Worm (Caenorhabditis elegans) whole organism, L1 larva: ENCODE measurements around the gene nhr-252.

Experiments
- C04F5.9 ChIP-seq: sonication (generic microtip); optimal IDR thresholded peaks from 2 replicates; lab custom pipeline; 2016; ENCODE audit warnings: missing genetic modification characterization, missing compliant biosample characterization
- C16A3.4 ChIP-seq: fragments of 150-350 bp; optimal IDR thresholded peaks from 2 replicates; lab custom pipeline; 2014; ENCODE audit warnings: missing biosample characterization, missing genetic modification characterization
- aha-1 ChIP-seq: fragments of 150-350 bp; optimal IDR thresholded peaks from 2 replicates; lab custom pipeline; 2014; ENCODE audit warnings: missing biosample characterization, missing genetic modification characterization
- alr-1 ChIP-seq: fragments of 200-800 bp; sonication (Bioruptor generic); optimal IDR thresholded peaks from 2 replicates; lab custom pipeline; 2018; ENCODE audit warnings: borderline replicate concordance, mild to moderate bottlenecking, missing genetic modification characterization, missing compliant biosample characterization
- aly-2 ChIP-seq: fragments of 150-350 bp; optimal IDR thresholded peaks from 2 replicates; lab custom pipeline; 2014; ENCODE audit warnings: missing biosample characterization, missing genetic modification characterization
- ama-1 ChIP-seq: fragments of 150-350 bp; optimal IDR thresholded peaks from 2 replicates; lab custom pipeline; 2014
- ceh-63 ChIP-seq: fragments of 200-800 bp; sonication (Bioruptor generic); optimal IDR thresholded peaks from 2 replicates; lab custom pipeline; 2018; ENCODE audit warnings: mild to moderate bottlenecking, missing genetic modification characterization, missing compliant biosample characterization
- ceh-8 ChIP-seq: fragments of 200-800 bp; sonication (Bioruptor generic); optimal IDR thresholded peaks from 2 replicates; lab custom pipeline; 2018; ENCODE audit warnings: mild to moderate bottlenecking, missing genetic modification characterization, moderate library complexity, missing compliant biosample characterization
- ceh-82 ChIP-seq, 3 experiments: fragments of 150-350 bp in 1 of 3; sonication (generic microtip) in 2 of 3; optimal IDR thresholded peaks; 2 replicates each; lab custom pipeline; 2014 to 2017; ENCODE audit warnings: missing biosample characterization in 3 of 3, missing genetic modification characterization in 3 of 3
- dsc-1 ChIP-seq: sonication (generic microtip); optimal IDR thresholded peaks from 2 replicates; lab custom pipeline; 2016; ENCODE audit warnings: mild to moderate bottlenecking, missing genetic modification characterization, missing compliant biosample characterization
- efl-3 ChIP-seq: fragments of 200-800 bp; sonication (Bioruptor generic); optimal IDR thresholded peaks from 2 replicates; lab custom pipeline; 2018; ENCODE audit warnings: mild to moderate bottlenecking, missing genetic modification characterization, missing compliant biosample characterization
- egl-13 ChIP-seq: sonication (generic microtip); optimal IDR thresholded peaks from 2 replicates; lab custom pipeline; 2016; ENCODE audit warnings: missing genotype, missing genetic modification reagents, missing genetic modification characterization, missing compliant biosample characterization
- elt-3 ChIP-seq, 6 experiments: fragments of 150-350 bp in 1 of 6; sonication (generic microtip); optimal IDR thresholded peaks; 2 replicates each; lab custom pipeline; 2017 to 2018; ENCODE audit warnings: missing biosample characterization in 6 of 6, missing genetic modification characterization in 6 of 6, inconsistent platforms in 1 of 6
- fkh-10 ChIP-seq: sonication (generic microtip); optimal IDR thresholded peaks from 2 replicates; lab custom pipeline; 2017; ENCODE audit warnings: missing biosample characterization, missing genetic modification reagents, missing genetic modification characterization
- fkh-8 ChIP-seq: sonication (generic microtip); optimal IDR thresholded peaks from 2 replicates; lab custom pipeline; 2016; ENCODE audit warnings: mild to moderate bottlenecking, missing genetic modification characterization, missing compliant biosample characterization
- fos-1 ChIP-seq: fragments of 150-350 bp; optimal IDR thresholded peaks from 2 replicates; lab custom pipeline; 2014; ENCODE audit warnings: missing biosample characterization, missing genetic modification characterization
- grh-1 ChIP-seq: fragments of 200-800 bp; sonication (Bioruptor generic); IDR thresholded peaks from 2 replicates; pipeline ENCODE4 v1.3.6; 2022; ENCODE audit warnings: missing genetic modification reagents, missing genetic modification characterization, missing compliant biosample characterization
- hlh-4 ChIP-seq: sonication (generic microtip); optimal IDR thresholded peaks from 2 replicates; lab custom pipeline; 2016; ENCODE audit warnings: mild to moderate bottlenecking, missing genetic modification characterization, missing compliant biosample characterization
- irx-1 ChIP-seq: sonication (generic microtip); optimal IDR thresholded peaks from 2 replicates; lab custom pipeline; 2016; ENCODE audit warnings: missing genetic modification characterization, missing compliant biosample characterization
- isw-1 ChIP-seq: fragments of 200-800 bp; sonication (Bioruptor generic); IDR thresholded peaks from 2 replicates; pipeline ENCODE4 v1.3.6; 2022; ENCODE audit warnings: missing genetic modification characterization, missing compliant biosample characterization
- lin-13 ChIP-seq: fragments of 150-350 bp; optimal IDR thresholded peaks from 2 replicates; lab custom pipeline; 2014; ENCODE audit warnings: missing biosample characterization, missing genetic modification reagents, missing genetic modification characterization
- lin-15B ChIP-seq: fragments of 150-350 bp; sonication (generic microtip); optimal IDR thresholded peaks from 3 replicates; lab custom pipeline; 2014; ENCODE audit warnings: missing biosample characterization, missing genetic modification characterization
- lin-35 ChIP-seq, 2 experiments: fragments of 150-350 bp; optimal IDR thresholded peaks; 2 replicates each; lab custom pipeline; 2014; ENCODE audit warnings: missing biosample characterization in 2 of 2, missing genetic modification characterization in 2 of 2, missing genetic modification reagents in 2 of 2
- lin-39 ChIP-seq: fragments of 150-350 bp; optimal IDR thresholded peaks from 2 replicates; lab custom pipeline; 2014; ENCODE audit warnings: missing biosample characterization, missing genetic modification reagents, missing genetic modification characterization
- lir-3 ChIP-seq: sonication (generic microtip); optimal IDR thresholded peaks from 2 replicates; lab custom pipeline; 2016; ENCODE audit warnings: mild to moderate bottlenecking, missing genetic modification characterization, moderate library complexity, missing compliant biosample characterization; ENCODE audit not compliant: poor library complexity
- mab-9 ChIP-seq: fragments of 200-800 bp; sonication (Bioruptor generic); IDR thresholded peaks from 2 replicates; pipeline ENCODE4 v1.3.6; 2022; ENCODE audit warnings: missing genetic modification reagents, missing genetic modification characterization, missing compliant biosample characterization
- mdl-1 ChIP-seq, 2 experiments: fragments of 150-350 bp; optimal IDR thresholded peaks; 2 replicates each; lab custom pipeline; 2014 to 2017; ENCODE audit warnings: missing biosample characterization in 2 of 2, missing genetic modification characterization in 2 of 2, inconsistent platforms in 1 of 2
- mef-2 ChIP-seq: fragments of 150-350 bp; optimal IDR thresholded peaks from 2 replicates; lab custom pipeline; 2014; ENCODE audit warnings: missing biosample characterization, missing genetic modification characterization
- mep-1 ChIP-seq: fragments of 150-350 bp; optimal IDR thresholded peaks from 2 replicates; lab custom pipeline; 2014; ENCODE audit warnings: missing biosample characterization, missing genetic modification characterization
- nhr-20 ChIP-seq: sonication (generic microtip); optimal IDR thresholded peaks from 2 replicates; lab custom pipeline; 2016; ENCODE audit warnings: mild to moderate bottlenecking, missing genetic modification characterization, missing compliant biosample characterization
- nhr-237 ChIP-seq: fragments of 150-350 bp; optimal IDR thresholded peaks from 2 replicates; lab custom pipeline; 2014; ENCODE audit warnings: missing biosample characterization, missing genetic modification characterization
- nhr-28 ChIP-seq: fragments of 150-350 bp; optimal IDR thresholded peaks from 2 replicates; lab custom pipeline; 2014; ENCODE audit warnings: missing biosample characterization, missing genetic modification characterization
- nhr-47 ChIP-seq: sonication (generic microtip); optimal IDR thresholded peaks from 2 replicates; lab custom pipeline; 2016; ENCODE audit warnings: mild to moderate bottlenecking, missing genetic modification characterization, moderate library complexity, missing compliant biosample characterization
- nhr-71 ChIP-seq: sonication (generic microtip); optimal IDR thresholded peaks from 2 replicates; lab custom pipeline; 2016; ENCODE audit warnings: mild to moderate bottlenecking, missing genetic modification characterization, moderate library complexity, missing compliant biosample characterization
- nhr-77 ChIP-seq: fragments of 150-350 bp; optimal IDR thresholded peaks from 2 replicates; lab custom pipeline; 2014; ENCODE audit warnings: missing biosample characterization, missing genetic modification characterization
- snpc-4 ChIP-seq: fragments of 150-350 bp; optimal IDR thresholded peaks from 2 replicates; lab custom pipeline; 2014; ENCODE audit warnings: missing biosample characterization, missing genetic modification characterization
- sptf-1 ChIP-seq: fragments of 150-350 bp; optimal IDR thresholded peaks from 2 replicates; lab custom pipeline; 2014; ENCODE audit warnings: missing biosample characterization, missing genetic modification characterization
- swsn-7 ChIP-seq: sonication (generic microtip); optimal IDR thresholded peaks from 2 replicates; lab custom pipeline; 2016; ENCODE audit warnings: missing genetic modification characterization, missing compliant biosample characterization
- tlp-1 ChIP-seq: fragments of 150-350 bp; optimal IDR thresholded peaks from 2 replicates; lab custom pipeline; 2014; ENCODE audit warnings: missing biosample characterization, missing genetic modification characterization
- unc-30 ChIP-seq: sonication (generic microtip); optimal IDR thresholded peaks from 2 replicates; lab custom pipeline; 2017; ENCODE audit warnings: missing biosample characterization, missing genetic modification characterization
- unc-86 ChIP-seq: sonication (generic microtip); optimal IDR thresholded peaks from 2 replicates; lab custom pipeline; 2016; ENCODE audit warnings: missing genetic modification characterization, missing compliant biosample characterization
- unc-98 ChIP-seq: fragments of 200-800 bp; sonication (Bioruptor generic); IDR thresholded peaks from 2 replicates; pipeline ENCODE4 v1.3.6; 2022; ENCODE audit warnings: missing genetic modification characterization, missing compliant biosample characterization
- xbp-1 ChIP-seq: sonication (generic microtip); optimal IDR thresholded peaks from 2 replicates; lab custom pipeline; 2016; ENCODE audit warnings: missing genetic modification characterization, missing compliant biosample characterization
- zip-4 ChIP-seq: fragments of 200-800 bp; sonication (Bioruptor generic); optimal IDR thresholded peaks from 2 replicates; lab custom pipeline; 2018; ENCODE audit warnings: mild to moderate bottlenecking, missing genetic modification characterization, moderate library complexity, missing compliant biosample characterization

nhr-252 gene

ce11 chrV:392199-392678, 12.2 kb upstream of the nhr-252 start, which contains the start of gene nhr-254 (continued):
- TF ChIP-seq ceh-63 (GFP tag; lab: Kevin White, UChicago) (no peak), lin-39 (tag; lab: Kevin White, UChicago) (no peak), nhr-71 (tag; lab: Kevin White, UChicago) (peak; percentile 47), ama-1 (lab: Kevin White, UChicago) (no peak), xbp-1 (tag; lab: Kevin White, UChicago) (no peak), alr-1 (no peak), nhr-237 (tag; lab: Kevin White, UChicago) (no peak), C04F5.9 (tag; lab: Kevin White, UChicago) (no peak), mef-2 (tag; lab: Kevin White, UChicago) (no peak), ceh-8 (no peak), sptf-1 (tag; lab: Kevin White, UChicago) (no peak), snpc-4 (no peak), nhr-20 (tag; lab: Kevin White, UChicago) (peak; percentile 50), zip-4 (no peak), C16A3.4 (tag; lab: Kevin White, UChicago) (no peak), fkh-10 (GFP tag; lab: Kevin White, UChicago) (no peak)

- no peak for TF ChIP-seq mab-9
- no peak for TF ChIP-seq lin-35 (GFP tag; optimal IDR thresholded peaks at IDR 0.05; lab: Kevin White, UChicago)
- peak; percentile 33 for TF ChIP-seq nhr-20 (tag; lab: Kevin White, UChicago)
- peak; percentile 82 for TF ChIP-seq fkh-8 (tag; lab: Kevin White, UChicago)
- no peak for TF ChIP-seq unc-98
- no peak for TF ChIP-seq lir-3
- peak; percentile 70 for TF ChIP-seq nhr-47 (tag; lab: Kevin White, UChicago)
- TF ChIP-seq egl-13 (tag; lab: Kevin White, UChicago), result no peak
- no peak for TF ChIP-seq mep-1 (tag; lab: Kevin White, UChicago)
- no peak for TF ChIP-seq fkh-10 (GFP tag; lab: Kevin White, UChicago)
- no peak for TF ChIP-seq hlh-4
- TF ChIP-seq nhr-28 (tag; lab: Kevin White, UChicago), result no peak
- TF ChIP-seq elt-3 (tag; optimal IDR thresholded peaks at IDR 0.05; lab: Kevin White, UChicago), result no peak
- TF ChIP-seq snpc-4, result no peak
- no peak for TF ChIP-seq irx-1 (tag; lab: Kevin White, UChicago)
- TF ChIP-seq tlp-1 (tag; lab: Kevin White, UChicago), result no peak
- no peak for TF ChIP-seq isw-1 (GFP tag; lab: Robert Waterston, UW)
- TF ChIP-seq dsc-1 (tag; lab: Kevin White, UChicago), result peak; percentile 36
- no peak for TF ChIP-seq swsn-7 (tag; lab: Kevin White, UChicago)
- TF ChIP-seq nhr-77 (tag; lab: Kevin White, UChicago), result no peak
- no peak for TF ChIP-seq lin-13 (GFP tag; lab: Kevin White, UChicago)
- no peak for TF ChIP-seq C16A3.4 (tag; lab: Kevin White, UChicago)
- no peak for TF ChIP-seq aly-2
- TF ChIP-seq, all 84 proteins: peak for 4
Measured at ce11 chrV:396309-396708, 8.1 kb upstream of the nhr-252 start, which contains the start of gene nhr-253. nhr-253 (plus strand) TSS chrV:396593.

ce11 chrV:399721-400120, 4.7 kb upstream of the nhr-252 start, which contains the start of gene scl-27:
scl-27 (plus strand) TSS chrV:400021.
- TF ChIP-seq aha-1 (tag; lab: Kevin White, UChicago) (no peak), ceh-82 (tag; optimal IDR thresholded peaks at IDR 0.05; lab: Kevin White, UChicago) (no peak), unc-86 (no peak), ama-1 (lab: Kevin White, UChicago) (no peak), grh-1 (GFP tag; lab: Robert Waterston, UW) (no peak), lin-35 (GFP tag; optimal IDR thresholded peaks at IDR 0.05; lab: Kevin White, UChicago) (no peak), efl-3 (GFP tag; lab: Kevin White, UChicago) (no peak), C04F5.9 (tag; lab: Kevin White, UChicago) (no peak), nhr-28 (tag; lab: Kevin White, UChicago) (no peak), mep-1 (tag; lab: Kevin White, UChicago) (no peak), lin-15B (tag; lab: Kevin White, UChicago) (no peak), fos-1 (tag; lab: Kevin White, UChicago) (no peak), swsn-7 (tag; lab: Kevin White, UChicago) (no peak), fkh-10 (GFP tag; lab: Kevin White, UChicago) (no peak), hlh-4 (no peak), mdl-1 (tag; optimal IDR thresholded peaks at IDR 0.05; lab: Kevin White, UChicago) (no peak), unc-30 (tag; lab: Kevin White, UChicago) (no peak), mab-9 (no peak)
